Fruit fly (Drosophila melanogaster) whole organism, embryonic: ENCODE measurements around the gene DCAF12.

Experiments
- Bdp1 ChIP-seq: fragments of 200-800 bp; sonication (Bioruptor generic); optimal IDR thresholded peaks from 3 replicates; lab custom pipeline; 2016; ENCODE audit warnings: missing biosample characterization, missing genetic modification characterization
- BtbVII ChIP-seq: fragments of 200-800 bp; sonication (Bioruptor generic); optimal IDR thresholded peaks from 3 replicates; lab custom pipeline; 2017; ENCODE audit warnings: missing biosample characterization, mild to moderate bottlenecking, missing genetic modification characterization
- CG10431 ChIP-seq: fragments of 200-800 bp; sonication (Bioruptor generic); optimal IDR thresholded peaks from 3 replicates; lab custom pipeline; 2018; ENCODE audit warnings: missing biosample characterization, mild to moderate bottlenecking, missing genetic modification characterization
- CG11560 ChIP-seq: fragments of 200-800 bp; sonication (Bioruptor generic); IDR thresholded peaks from 3 replicates; pipeline ENCODE4 v1.3.6; 2022; ENCODE audit warnings: missing biosample characterization, missing genetic modification characterization
- CG11695 ChIP-seq: fragments of 200-800 bp; sonication (Bioruptor generic); IDR thresholded peaks from 3 replicates; pipeline ENCODE4 v1.3.6; 2022; ENCODE audit warnings: missing biosample characterization, missing genetic modification characterization
- CG12391 ChIP-seq: fragments of 200-800 bp; sonication (Bioruptor generic); optimal IDR thresholded peaks from 3 replicates; lab custom pipeline; 2018; ENCODE audit warnings: missing biosample characterization, mild to moderate bottlenecking, missing genetic modification characterization, moderate library complexity
- CG13775 ChIP-seq: fragments of 200-800 bp; sonication (Bioruptor generic); optimal IDR thresholded peaks from 3 replicates; lab custom pipeline; 2017; ENCODE audit warnings: missing biosample characterization, mild to moderate bottlenecking, missing genetic modification characterization
- CG14050 ChIP-seq: fragments of 200-800 bp; sonication (Bioruptor generic); IDR thresholded peaks from 3 replicates; pipeline ENCODE4 v1.3.6; 2022; ENCODE audit warnings: missing biosample characterization, missing genetic modification characterization
- CG15073 ChIP-seq: fragments of 200-800 bp; sonication (Bioruptor generic); optimal IDR thresholded peaks from 2 replicates; lab custom pipeline; 2016; ENCODE audit warnings: missing biosample characterization, missing genetic modification characterization
- CG1647 ChIP-seq: fragments of 200-800 bp; sonication (Bioruptor generic); optimal IDR thresholded peaks from 3 replicates; lab custom pipeline; 2016; ENCODE audit warnings: missing biosample characterization, missing genetic modification characterization
- CG30431 ChIP-seq: fragments of 200-800 bp; sonication (Bioruptor generic); optimal IDR thresholded peaks from 2 replicates; lab custom pipeline; 2017; ENCODE audit warnings: missing biosample characterization, missing genetic modification characterization
- CG31441 ChIP-seq: fragments of 200-800 bp; sonication (Bioruptor generic); IDR thresholded peaks from 2 replicates; pipeline ENCODE4 v1.3.6; 2022; ENCODE audit warnings: missing biosample characterization, missing genetic modification characterization
- CG42726 ChIP-seq: fragments of 200-800 bp; sonication (Bioruptor generic); IDR thresholded peaks from 2 replicates; pipeline ENCODE4 v1.3.6; 2022; ENCODE audit warnings: missing biosample characterization, missing genetic modification characterization; ENCODE audit not compliant: partially characterized antibody
- CG43689 ChIP-seq: fragments of 200-800 bp; sonication (Bioruptor generic); IDR thresholded peaks from 2 replicates; pipeline ENCODE4 v1.3.6; 2022; ENCODE audit warnings: missing biosample characterization, missing genetic modification characterization
- CG5180 ChIP-seq: fragments of 200-800 bp; sonication (Bioruptor generic); optimal IDR thresholded peaks from 3 replicates; lab custom pipeline; 2017; ENCODE audit warnings: missing biosample characterization, missing genetic modification characterization, mild to moderate bottlenecking, moderate library complexity, missing genetic modification reagents
- CG6254 ChIP-seq: fragments of 200-800 bp; sonication (Bioruptor generic); optimal IDR thresholded peaks from 3 replicates; lab custom pipeline; 2017; ENCODE audit warnings: mild to moderate bottlenecking, missing biosample characterization, missing genetic modification reagents, missing genetic modification characterization
- CG6683 ChIP-seq: fragments of 200-800 bp; sonication (Bioruptor generic); optimal IDR thresholded peaks from 2 replicates; lab custom pipeline; 2017; ENCODE audit warnings: missing biosample characterization, mild to moderate bottlenecking, missing genetic modification characterization, missing genetic modification reagents
- CG6765 ChIP-seq: fragments of 200-800 bp; sonication (Bioruptor generic); optimal IDR thresholded peaks from 3 replicates; lab custom pipeline; 2017; ENCODE audit warnings: missing biosample characterization, mild to moderate bottlenecking, missing genetic modification characterization
- CG8281 ChIP-seq: fragments of 200-800 bp; sonication (Bioruptor generic); optimal IDR thresholded peaks from 2 replicates; lab custom pipeline; 2018; ENCODE audit warnings: missing biosample characterization, mild to moderate bottlenecking, missing genetic modification characterization, moderate library complexity
- CG9817 ChIP-seq: fragments of 200-800 bp; sonication (Bioruptor generic); optimal IDR thresholded peaks from 2 replicates; lab custom pipeline; 2018; ENCODE audit warnings: missing biosample characterization, mild to moderate bottlenecking, missing genetic modification characterization, moderate library complexity
- CTCF ChIP-seq: fragments of 200-800 bp; sonication (Bioruptor generic); optimal IDR thresholded peaks from 2 replicates; lab custom pipeline; 2017; ENCODE audit warnings: missing biosample characterization, mild to moderate bottlenecking, missing genetic modification characterization, moderate library complexity
- Fer2 ChIP-seq: fragments of 200-800 bp; sonication (Bioruptor generic); optimal IDR thresholded peaks from 2 replicates; lab custom pipeline; 2018; ENCODE audit warnings: missing biosample characterization, mild to moderate bottlenecking, missing genetic modification characterization, moderate library complexity
- HLHmδ ChIP-seq: fragments of 200-800 bp; sonication (Bioruptor generic); optimal IDR thresholded peaks from 2 replicates; lab custom pipeline; 2018; ENCODE audit warnings: missing biosample characterization, mild to moderate bottlenecking, missing genetic modification characterization, moderate library complexity
- Hmx ChIP-seq: fragments of 200-800 bp; sonication (Bioruptor generic); optimal IDR thresholded peaks from 2 replicates; lab custom pipeline; 2016; ENCODE audit warnings: missing biosample characterization, missing genetic modification characterization
- Hr51 ChIP-seq, 2 experiments: fragments of 200-800 bp; sonication (Bioruptor generic); optimal IDR thresholded peaks; 2 replicates in 1 of 2; 3 replicates in 1 of 2; lab custom pipeline; 2016 to 2018; ENCODE audit warnings: missing biosample characterization in 2 of 2, missing genetic modification characterization in 2 of 2, mild to moderate bottlenecking in 1 of 2, moderate library complexity in 1 of 2
- Jarid2 ChIP-seq: fragments of 200-800 bp; sonication (Bioruptor generic); optimal IDR thresholded peaks from 3 replicates; lab custom pipeline; 2017; ENCODE audit warnings: mild to moderate bottlenecking, missing biosample characterization, missing genetic modification reagents, missing genetic modification characterization
- MBD-R2 ChIP-seq: fragments of 200-800 bp; sonication (Bioruptor generic); IDR thresholded peaks from 2 replicates; pipeline ENCODE4 v1.3.6; 2022; ENCODE audit warnings: missing biosample characterization, missing genetic modification characterization
- MTF-1 ChIP-seq: fragments of 200-800 bp; sonication (Bioruptor generic); optimal IDR thresholded peaks from 2 replicates; lab custom pipeline; 2018; ENCODE audit warnings: missing biosample characterization, mild to moderate bottlenecking, missing genetic modification characterization, borderline replicate concordance
- Max ChIP-seq: fragments of 200-800 bp; sonication (Bioruptor generic); optimal IDR thresholded peaks from 2 replicates; lab custom pipeline; 2016; ENCODE audit warnings: missing biosample characterization, mild to moderate bottlenecking, missing genetic modification characterization
- Nf-YC ChIP-seq: fragments of 200-800 bp; optimal IDR thresholded peaks from 3 replicates; lab custom pipeline; 2019; ENCODE audit warnings: missing biosample characterization, mild to moderate bottlenecking, missing genetic modification characterization, moderate library complexity
- Rx ChIP-seq: fragments of 200-800 bp; sonication (Bioruptor generic); IDR thresholded peaks from 2 replicates; pipeline ENCODE4 v1.3.6; 2022; ENCODE audit warnings: missing biosample characterization, missing genetic modification characterization
- Tbp ChIP-seq: fragments of >200 bp; optimal IDR thresholded peaks from 2 replicates; lab custom pipeline; 2018; ENCODE audit warnings: missing biosample characterization, missing genetic modification characterization
- Vsx1 ChIP-seq: fragments of 200-800 bp; sonication (Bioruptor generic); optimal IDR thresholded peaks from 2 replicates; lab custom pipeline; 2017; ENCODE audit warnings: missing biosample characterization, mild to moderate bottlenecking, missing genetic modification characterization, missing genetic modification reagents
- ac ChIP-seq: fragments of 200-800 bp; sonication (Bioruptor generic); optimal IDR thresholded peaks from 3 replicates; lab custom pipeline; 2017; ENCODE audit warnings: missing biosample characterization, mild to moderate bottlenecking, missing genetic modification characterization
- cas ChIP-seq: fragments of 200-800 bp; sonication (Bioruptor generic); IDR thresholded peaks from 2 replicates; pipeline ENCODE4 v1.3.6; 2022; ENCODE audit warnings: missing biosample characterization, missing genetic modification characterization
- crp ChIP-seq, 2 experiments: fragments of 200-800 bp; sonication (Bioruptor generic); optimal IDR thresholded peaks; 2 replicates in 1 of 2; 3 replicates in 1 of 2; lab custom pipeline; 2017; ENCODE audit warnings: missing biosample characterization in 2 of 2, missing genetic modification characterization in 2 of 2, mild to moderate bottlenecking in 1 of 2, moderate library complexity in 1 of 2
- dysf ChIP-seq: fragments of 200-800 bp; sonication (Bioruptor generic); IDR thresholded peaks from 3 replicates; pipeline ENCODE4 v1.3.6; 2022; ENCODE audit warnings: missing biosample characterization, missing genetic modification characterization
- fd64A ChIP-seq: fragments of 200-800 bp; sonication (Bioruptor generic); optimal IDR thresholded peaks from 3 replicates; lab custom pipeline; 2018; ENCODE audit warnings: missing biosample characterization, mild to moderate bottlenecking, missing genetic modification characterization
- ham ChIP-seq: fragments of 200-800 bp; sonication (Bioruptor generic); IDR thresholded peaks from 2 replicates; pipeline ENCODE4 v1.3.6; 2022; ENCODE audit warnings: missing biosample characterization, missing genetic modification characterization
- jing ChIP-seq: fragments of 200-800 bp; sonication (Bioruptor generic); optimal IDR thresholded peaks from 2 replicates; lab custom pipeline; 2018; ENCODE audit warnings: missing biosample characterization, mild to moderate bottlenecking, missing genetic modification characterization
- kay ChIP-seq: fragments of 200-800 bp; sonication (Bioruptor generic); optimal IDR thresholded peaks from 2 replicates; lab custom pipeline; 2016; ENCODE audit warnings: missing biosample characterization, missing genetic modification characterization
- klu ChIP-seq: fragments of 200-800 bp; sonication (Bioruptor generic); IDR thresholded peaks from 2 replicates; pipeline ENCODE4 v1.3.6; 2022; ENCODE audit warnings: missing biosample characterization, missing genetic modification characterization
- mam ChIP-seq: fragments of 200-800 bp; sonication (Bioruptor generic); optimal IDR thresholded peaks from 3 replicates; lab custom pipeline; 2016; ENCODE audit warnings: missing biosample characterization, missing genetic modification characterization
- nau ChIP-seq: fragments of 200-800 bp; sonication (Bioruptor generic); optimal IDR thresholded peaks from 3 replicates; lab custom pipeline; 2017; ENCODE audit warnings: missing biosample characterization, mild to moderate bottlenecking, missing genetic modification characterization, missing genetic modification reagents
- p53 ChIP-seq: fragments of 200-800 bp; sonication (Bioruptor generic); optimal IDR thresholded peaks from 2 replicates; lab custom pipeline; 2016; ENCODE audit warnings: missing biosample characterization, missing genetic modification characterization
- pros ChIP-seq: fragments of 200-800 bp; sonication (Bioruptor generic); optimal IDR thresholded peaks from 3 replicates; lab custom pipeline; 2019; ENCODE audit warnings: missing biosample characterization, mild to moderate bottlenecking, missing genetic modification characterization, moderate library complexity
- psq ChIP-seq: fragments of 200-800 bp; sonication (Bioruptor generic); optimal IDR thresholded peaks from 2 replicates; lab custom pipeline; 2017; ENCODE audit warnings: missing biosample characterization, missing genetic modification characterization
- rib ChIP-seq: fragments of 200-800 bp; sonication (Bioruptor generic); IDR thresholded peaks from 2 replicates; pipeline ENCODE4 v1.3.6; 2022; ENCODE audit warnings: missing biosample characterization, missing genetic modification characterization
- sr ChIP-seq: fragments of 200-800 bp; sonication (Bioruptor generic); IDR thresholded peaks from 3 replicates; pipeline ENCODE4 v1.3.6; 2022; ENCODE audit warnings: missing biosample characterization, missing genetic modification characterization
- unpg ChIP-seq: fragments of 200-800 bp; sonication (Bioruptor generic); optimal IDR thresholded peaks from 3 replicates; lab custom pipeline; 2018; ENCODE audit warnings: missing biosample characterization, mild to moderate bottlenecking, missing genetic modification characterization, moderate library complexity
- wek ChIP-seq: fragments of 200-800 bp; sonication (Bioruptor generic); optimal IDR thresholded peaks from 3 replicates; lab custom pipeline; 2018; ENCODE audit warnings: missing biosample characterization, mild to moderate bottlenecking, missing genetic modification characterization, moderate library complexity

Gene DCAF12

DNA sequence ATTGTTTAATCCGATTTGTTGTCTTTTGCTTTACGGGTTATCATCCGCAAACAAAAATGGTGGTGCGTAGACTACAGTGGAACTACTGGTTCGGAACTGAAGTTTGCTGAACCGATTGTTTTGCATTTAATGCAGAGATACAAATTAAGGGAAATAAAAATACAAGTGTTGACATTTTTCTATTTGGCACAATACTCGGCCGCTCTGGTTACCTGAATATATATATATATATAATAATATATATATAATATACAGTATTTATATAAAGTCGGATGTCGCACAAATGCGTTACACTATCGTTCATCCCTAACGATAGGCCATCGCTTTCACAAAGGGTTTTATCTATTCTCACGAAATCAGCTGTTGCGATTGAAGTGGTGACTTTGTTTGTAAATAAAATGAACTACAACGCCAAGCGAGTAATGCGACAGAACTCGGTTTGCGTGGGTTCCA is at the start of gene DCAF12, which contains the start of gene Spt3 (continued):
- TF ChIP-seq Max (GFP tag; lab: Kevin White, UChicago) (no peak), Tbp (no peak), CG1647 (no peak), CTCF (GFP tag; lab: Kevin White, UChicago) (no peak), CG10431 (GFP tag; lab: Kevin White, UChicago) (no peak), CG11560 (tag; lab: Robert Waterston, UW) (no peak), CG42726 (GFP tag; lab: Robert Waterston, UW) (peak; percentile 63), HLHmδ (no peak), MTF-1 (GFP tag; lab: Kevin White, UChicago) (no peak), CG9817 (tag; lab: Kevin White, UChicago) (peak; percentile 76), CG6765 (GFP tag; lab: Kevin White, UChicago) (no peak), unpg (GFP tag; lab: Kevin White, UChicago) (no peak), cas (GFP tag; lab: Robert Waterston, UW) (0 out of 2 replicates have a peak, but pooled peaks have one; percentile 33), CG15073 (GFP tag; lab: Kevin White, UChicago) (no peak), Hmx (GFP tag; lab: Kevin White, UChicago) (no peak), CG5180 (GFP tag; lab: Kevin White, UChicago) (no peak), Rx (peak; percentile 10; the same call in 1 of the 2 replicates), CG31441 (GFP tag; lab: Robert Waterston, UW) (peak; percentile 74; the same call in 1 of the 2 replicates), CG43689 (GFP tag; lab: Robert Waterston, UW) (no peak), CG6683 (GFP tag; lab: Kevin White, UChicago) (no peak), ham (GFP tag; lab: Robert Waterston, UW) (no peak), Nf-YC (tag; lab: Kevin White, UChicago) (no peak), rib (GFP tag; lab: Robert Waterston, UW) (no peak), Bdp1 (GFP tag; lab: Kevin White, UChicago) (no peak), nau (GFP tag; lab: Kevin White, UChicago) (no peak), ac (GFP tag; lab: Kevin White, UChicago) (no peak), jing (GFP tag; lab: Kevin White, UChicago) (no peak), CG8281 (tag; lab: Kevin White, UChicago) (no peak), CG30431 (peak; percentile 40), klu (GFP tag; lab: Robert Waterston, UW) (no peak), MBD-R2 (GFP tag; lab: Robert Waterston, UW) (peak; percentile 92), wek (no peak), CG14050 (no peak), CG12391 (tag; lab: Kevin White, UChicago) (peak; percentile 76), p53 (no peak), crp (GFP tag; optimal IDR thresholded peaks at IDR 0.05; lab: Kevin White, UChicago) (peak in 1 of 2 experiments; percentile 89), psq (GFP tag; lab: Kevin White, UChicago) (peak; percentile 1), kay (peak; percentile 58), Hr51 (GFP tag; optimal IDR thresholded peaks at IDR 0.05; lab: Kevin White, UChicago) (peak in 1 of 2 experiments; percentile 41), fd64A (GFP tag; lab: Kevin White, UChicago) (no peak), Fer2 (tag; lab: Kevin White, UChicago) (peak; percentile 27), CG13775 (peak; percentile 66), sr (GFP tag; lab: Robert Waterston, UW) (no peak), pros (no peak), dysf (GFP tag; lab: Robert Waterston, UW) (0 out of 3 replicates have a peak, but pooled peaks have one; percentile 50), CG6254 (GFP tag; lab: Kevin White, UChicago) (peak; percentile 53), BtbVII (GFP tag; lab: Kevin White, UChicago) (no peak), Jarid2 (no peak), Vsx1 (GFP tag; lab: Kevin White, UChicago) (no peak), CG11695 (GFP tag; lab: Robert Waterston, UW) (no peak), mam (GFP tag; lab: Kevin White, UChicago) (no peak)
